Worm (Caenorhabditis elegans) whole organism, young adult: Measurements from ENCODE around the gene bbs-5.
A peak's percentile ranks its signal among the peaks of the same experiment; 100 is the strongest.

Experiments used
- F39B2.1 ChIP-seq: fragments of 200-800 bp; sonication (Bioruptor generic); IDR thresholded peaks from 2 replicates; pipeline ENCODE4 v1.3.6; 2022; ENCODE audit warnings: missing genetic modification reagents, missing genetic modification characterization, missing compliant biosample characterization
- atf-7 ChIP-seq: sonication (generic microtip); optimal IDR thresholded peaks from 2 replicates; lab custom pipeline; 2017; ENCODE audit warnings: mild to moderate bottlenecking, missing genetic modification characterization, missing compliant biosample characterization
- unc-130 ChIP-seq: sonication (generic microtip); optimal IDR thresholded peaks from 2 replicates; lab custom pipeline; 2016; ENCODE audit warnings: missing genetic modification reagents, missing genetic modification characterization, missing compliant biosample characterization

ce11 chrIII:10270778-10271307 is 9.3 kb upstream of the bbs-5 start, which contains the start of gene cnk-1:
- TF ChIP-seq unc-130 (GFP tag; lab: Kevin White, UChicago) (peak; percentile 91), atf-7 (tag; lab: Kevin White, UChicago) (peak; percentile 69), F39B2.1 (GFP tag; lab: Robert Waterston, UW) (peak; percentile 81)
